Worm (Caenorhabditis elegans) whole organism, L1 larva: ENCODE results near the gene Y22D7AL.11.

Experiments used
- fkh-8 ChIP-seq: sonication (generic microtip); optimal IDR thresholded peaks from 2 replicates; lab custom pipeline; 2016; ENCODE audit warnings: mild to moderate bottlenecking, missing genetic modification characterization, missing compliant biosample characterization
- rnt-1 ChIP-seq: sonication (generic microtip); optimal IDR thresholded peaks from 2 replicates; lab custom pipeline; 2016; ENCODE audit warnings: mild to moderate bottlenecking, missing genetic modification characterization, moderate library complexity, missing compliant biosample characterization

- TF ChIP-seq rnt-1 (tag; lab: Kevin White, UChicago) (no peak), fkh-8 (no peak)
Observed at ce11 chrIII:1659763-1660162, 25.6 kb upstream of the Y22D7AL.11 start, which contains the start of gene Y22D7AL.15.
